Worm (Caenorhabditis elegans): ENCODE results near the gene sec-31.

- no peak for TF ChIP-seq tbx-8 (GFP tag; optimal IDR thresholded peaks at IDR 0.05)
- TF ChIP-seq ztf-11 (tag; optimal IDR thresholded peaks at IDR 0.05): no peak
- no peak for TF ChIP-seq blmp-1 (tag; optimal IDR thresholded peaks at IDR 0.05)
- TF ChIP-seq ham-2 (GFP tag; optimal IDR thresholded peaks at IDR 0.05): no peak
- TF ChIP-seq lin-13 (tag; optimal IDR thresholded peaks at IDR 0.05): no peak
- no peak for TF ChIP-seq nhr-28 (tag; optimal IDR thresholded peaks at IDR 0.05)
These were observed 17.1 kb upstream of the sec-31 start for ce11 chrIV:11388684-11389083.

All from whole organism, mixed stage, embryonic.